Fruit fly (Drosophila melanogaster): ENCODE results near the gene Polr1B.

Gene Polr1B

dm6 chr2L:412931-413330 lies 8.8 kb downstream of the Polr1B start:
- TF ChIP-seq Mnt (GFP tag; optimal IDR thresholded peaks at IDR 0.05) (no peak), CG11617 (GFP tag; optimal IDR thresholded peaks at IDR 0.05) (no peak), CG7045 (GFP tag; optimal IDR thresholded peaks at IDR 0.05) (peak; percentile 16), CG7101 (tag; optimal IDR thresholded peaks at IDR 0.05) (peak; percentile 27), CG14711 (tag; optimal IDR thresholded peaks at IDR 0.05) (peak; percentile 18), CG5204 (GFP tag; optimal IDR thresholded peaks at IDR 0.05) (no peak)

dm6 chr2L:413894-414293 lies 9.8 kb downstream of the Polr1B start:
- TF ChIP-seq CG11617 (GFP tag; optimal IDR thresholded peaks at IDR 0.05) = no peak
- no peak for TF ChIP-seq kay (GFP tag; ENCODE audit: borderline replicate concordance)
- no peak for TF ChIP-seq Crg-1 (GFP tag; optimal IDR thresholded peaks at IDR 0.05)
- TF ChIP-seq cnc (optimal IDR thresholded peaks at IDR 0.05) = no peak
- TF ChIP-seq Hr96 (GFP tag; optimal IDR thresholded peaks at IDR 0.05) = no peak
- TF ChIP-seq CG33017 (tag; optimal IDR thresholded peaks at IDR 0.05) = no peak
- no peak for TF ChIP-seq toe (GFP tag; optimal IDR thresholded peaks at IDR 0.05)
- no peak for TF ChIP-seq tj (GFP tag; optimal IDR thresholded peaks at IDR 0.05)

dm6 chr2L:414593-415399 lies 10.7 kb downstream of the Polr1B start, which contains the start of the genes AP-2alpha and ebi:
AP-2alpha (minus strand) TSS chr2L:414777.
ebi (plus strand) TSS chr2L:415067.
- TF ChIP-seq kay (GFP tag; ENCODE audit: borderline replicate concordance) = no peak
- TF ChIP-seq pad (GFP tag; optimal IDR thresholded peaks at IDR 0.05) = peak; percentile 62
- peak; percentile 87 for TF ChIP-seq CG11617 (GFP tag; optimal IDR thresholded peaks at IDR 0.05)
- TF ChIP-seq Hr96 (GFP tag; optimal IDR thresholded peaks at IDR 0.05) = peak; percentile 93
- TF ChIP-seq CG14711 (tag; optimal IDR thresholded peaks at IDR 0.05) = peak; percentile 61
- TF ChIP-seq Crg-1 (GFP tag; optimal IDR thresholded peaks at IDR 0.05) = peak; percentile 85
- TF ChIP-seq toe (GFP tag; optimal IDR thresholded peaks at IDR 0.05) = peak; percentile 94
- peak; percentile 94 for TF ChIP-seq CG1620 (GFP tag; optimal IDR thresholded peaks at IDR 0.05)
- TF ChIP-seq Mnt (GFP tag; optimal IDR thresholded peaks at IDR 0.05) = peak; percentile 81
- TF ChIP-seq bab1 (GFP tag; optimal IDR thresholded peaks at IDR 0.05) = peak; percentile 71
- TF ChIP-seq tj (GFP tag; optimal IDR thresholded peaks at IDR 0.05) = peak; percentile 57
- TF ChIP-seq CG33017 (tag; optimal IDR thresholded peaks at IDR 0.05) = peak; percentile 71
- peak; percentile 67 for TF ChIP-seq ovo (GFP tag; optimal IDR thresholded peaks at IDR 0.05)
- TF ChIP-seq cnc (optimal IDR thresholded peaks at IDR 0.05) = no peak
- peak; percentile 61 for TF ChIP-seq CG12768 (GFP tag; optimal IDR thresholded peaks at IDR 0.05)
- peak; percentile 90 for TF ChIP-seq CG5204 (GFP tag; optimal IDR thresholded peaks at IDR 0.05)
- TF ChIP-seq Clk (GFP tag; optimal IDR thresholded peaks at IDR 0.05) = peak; percentile 59
- peak; percentile 64 for TF ChIP-seq cic (GFP tag; optimal IDR thresholded peaks at IDR 0.05)
- peak; percentile 83 for TF ChIP-seq CG7101 (tag; optimal IDR thresholded peaks at IDR 0.05)
- TF ChIP-seq CG7045 (GFP tag; optimal IDR thresholded peaks at IDR 0.05) = peak; percentile 74

- TF ChIP-seq CG14711 (tag; optimal IDR thresholded peaks at IDR 0.05) = peak; percentile 67
- peak; percentile 76 for TF ChIP-seq Crg-1 (GFP tag; optimal IDR thresholded peaks at IDR 0.05)
- peak; percentile 76 for TF ChIP-seq CG33017 (tag; optimal IDR thresholded peaks at IDR 0.05)
- TF ChIP-seq CG1620 (GFP tag; optimal IDR thresholded peaks at IDR 0.05) = peak; percentile 71
- TF ChIP-seq CG12768 (GFP tag; optimal IDR thresholded peaks at IDR 0.05) = peak; percentile 78
- no peak for TF ChIP-seq cnc (optimal IDR thresholded peaks at IDR 0.05)
- peak; percentile 83 for TF ChIP-seq Mnt (GFP tag; optimal IDR thresholded peaks at IDR 0.05)
- TF ChIP-seq bab1 (GFP tag; optimal IDR thresholded peaks at IDR 0.05) = peak; percentile 87
- TF ChIP-seq cic (GFP tag; optimal IDR thresholded peaks at IDR 0.05) = peak; percentile 68
- TF ChIP-seq CG7045 (GFP tag; optimal IDR thresholded peaks at IDR 0.05) = peak; percentile 83
- TF ChIP-seq toe (GFP tag; optimal IDR thresholded peaks at IDR 0.05) = peak; percentile 58
- TF ChIP-seq pad (GFP tag; optimal IDR thresholded peaks at IDR 0.05) = peak; percentile 67
- peak; percentile 92 for TF ChIP-seq CG11617 (GFP tag; optimal IDR thresholded peaks at IDR 0.05)
- peak; percentile 68 for TF ChIP-seq ovo (GFP tag; optimal IDR thresholded peaks at IDR 0.05)
- TF ChIP-seq CG5204 (GFP tag; optimal IDR thresholded peaks at IDR 0.05) = no peak
- TF ChIP-seq CG7101 (tag; optimal IDR thresholded peaks at IDR 0.05) = peak; percentile 86
- peak; percentile 100 for TF ChIP-seq kay (GFP tag; ENCODE audit: borderline replicate concordance)
- peak; percentile 66 for TF ChIP-seq tj (GFP tag; optimal IDR thresholded peaks at IDR 0.05)
- TF ChIP-seq Hr96 (GFP tag; optimal IDR thresholded peaks at IDR 0.05) = peak; percentile 87
- peak; percentile 26 for TF ChIP-seq Clk (GFP tag; optimal IDR thresholded peaks at IDR 0.05)
Measured at dm6 chr2L:419620-420184, 15.6 kb downstream of the Polr1B start, which contains the start of the genes CG13690 and RpLP1. CG13690 (minus strand) TSS chr2L:419652. RpLP1 (plus strand) TSS chr2L:419952.

dm6 chr2L:421119-421821 lies 17.2 kb downstream of the Polr1B start, which contains the start of the genes CG11885 and CG13692:
CG11885 (minus strand) TSS chr2L:421450.
CG13692 (plus strand) TSS chr2L:421771.
- no peak for TF ChIP-seq CG7045 (GFP tag; optimal IDR thresholded peaks at IDR 0.05)
- TF ChIP-seq CG12768 (GFP tag; optimal IDR thresholded peaks at IDR 0.05) = peak; percentile 21
- TF ChIP-seq toe (GFP tag; optimal IDR thresholded peaks at IDR 0.05) = no peak
- TF ChIP-seq CG33017 (tag; optimal IDR thresholded peaks at IDR 0.05) = no peak
- no peak for TF ChIP-seq Hr96 (GFP tag; optimal IDR thresholded peaks at IDR 0.05)
- peak; percentile 73 for TF ChIP-seq bab1 (GFP tag; optimal IDR thresholded peaks at IDR 0.05)
- no peak for TF ChIP-seq Crg-1 (GFP tag; optimal IDR thresholded peaks at IDR 0.05)
- TF ChIP-seq ovo (GFP tag; optimal IDR thresholded peaks at IDR 0.05) = no peak
- TF ChIP-seq CG11617 (GFP tag; optimal IDR thresholded peaks at IDR 0.05) = no peak
- peak; percentile 41 for TF ChIP-seq pad (GFP tag; optimal IDR thresholded peaks at IDR 0.05)
- TF ChIP-seq tj (GFP tag; optimal IDR thresholded peaks at IDR 0.05) = peak; percentile 77
- no peak for TF ChIP-seq CG5204 (GFP tag; optimal IDR thresholded peaks at IDR 0.05)
- peak; percentile 81 for TF ChIP-seq Mnt (GFP tag; optimal IDR thresholded peaks at IDR 0.05)
- no peak for TF ChIP-seq kay (GFP tag; ENCODE audit: borderline replicate concordance)
- no peak for TF ChIP-seq Clk (GFP tag; optimal IDR thresholded peaks at IDR 0.05)
- TF ChIP-seq CG7101 (tag; optimal IDR thresholded peaks at IDR 0.05) = peak; percentile 63
- TF ChIP-seq cnc (optimal IDR thresholded peaks at IDR 0.05) = peak; percentile 88 to 93
- TF ChIP-seq cic (GFP tag; optimal IDR thresholded peaks at IDR 0.05) = peak; percentile 39
- TF ChIP-seq CG1620 (GFP tag; optimal IDR thresholded peaks at IDR 0.05) = no peak
- peak; percentile 1 for TF ChIP-seq CG14711 (tag; optimal IDR thresholded peaks at IDR 0.05)

All from whole organism, adult.